Worm (Caenorhabditis elegans) whole organism, midembryonic: ENCODE results near the gene C46F2.1.

Experiments
- cog-1 ChIP-seq: sonication (generic microtip); optimal IDR thresholded peaks from 2 replicates; lab custom pipeline; 2016; ENCODE audit warnings: missing genetic modification characterization, missing compliant biosample characterization
- klf-2 ChIP-seq: fragments of 200-800 bp; sonication (Bioruptor generic); conservative IDR thresholded peaks from 2 replicates; pipeline ENCODE4 v1.3.6; 2022; ENCODE audit warnings: missing genetic modification reagents, missing genetic modification characterization, missing compliant biosample characterization
- med-1 ChIP-seq: sonication (generic microtip); optimal IDR thresholded peaks from 2 replicates; lab custom pipeline; 2017; ENCODE audit warnings: missing genetic modification characterization, mild to moderate bottlenecking, missing compliant biosample characterization, antibody characterized with exemption, missing genetic modification reagents; ENCODE audit not compliant: insufficient read depth
- tab-1 ChIP-seq: fragments of 200-800 bp; sonication (Bioruptor generic); IDR thresholded peaks from 2 replicates; pipeline ENCODE4 v1.3.6; 2022; ENCODE audit warnings: missing genetic modification characterization, missing compliant biosample characterization

- no peak for TF ChIP-seq med-1 (GFP tag; lab: Kevin White, UChicago)
- TF ChIP-seq cog-1 (tag; lab: Kevin White, UChicago): no peak
- no peak for TF ChIP-seq klf-2
- TF ChIP-seq tab-1: no peak
Measured at ce11 chrX:8109531-8109930, 31.7 kb downstream of the C46F2.1 start.
